Worm (Caenorhabditis elegans) whole organism, early embryonic: Measurements from ENCODE around the gene T10B9.14.

Experiments
- ama-1 ChIP-seq: fragments of 150-350 bp; optimal IDR thresholded peaks from 2 replicates; lab custom pipeline; 2014
- scrt-1 ChIP-seq: fragments of 200-800 bp; sonication (Bioruptor generic); IDR thresholded peaks from 2 replicates; pipeline ENCODE4 v1.3.6; 2022; ENCODE audit warnings: missing genetic modification characterization, missing compliant biosample characterization

DNA sequence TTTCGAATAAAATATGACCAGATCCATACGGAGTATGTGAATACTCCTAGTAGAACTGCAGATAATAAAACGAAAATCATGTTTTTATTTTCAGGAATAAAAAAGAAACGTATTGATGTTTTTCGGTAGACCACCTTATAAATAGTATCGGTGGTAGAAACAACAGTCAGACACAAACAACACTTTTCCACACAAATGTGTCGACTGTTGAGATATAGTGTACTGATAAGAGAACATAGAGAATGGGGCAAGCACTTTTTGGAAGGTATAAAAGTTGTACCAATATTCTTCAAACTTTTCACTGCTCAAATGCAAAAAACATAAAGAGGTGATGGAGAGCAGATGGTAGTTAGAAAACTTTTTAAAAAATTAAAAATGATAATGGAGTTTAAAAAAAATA lies 20.4 kb upstream of the T10B9.14 start, which contains the start of gene cyp-13A6:
- TF ChIP-seq scrt-1 = no peak
- no peak for TF ChIP-seq ama-1 (lab: Kevin White, UChicago)
